Worm (Caenorhabditis elegans) whole organism, L2 larva: ENCODE results near the gene lact-1.

Experiments
- ceh-82 ChIP-seq: fragments of 150-350 bp; optimal IDR thresholded peaks from 2 replicates; lab custom pipeline; 2014; ENCODE audit warnings: missing biosample characterization, missing genetic modification characterization
- elt-3 ChIP-seq: sonication (generic microtip); optimal IDR thresholded peaks from 2 replicates; lab custom pipeline; 2017; ENCODE audit warnings: missing biosample characterization, missing genetic modification characterization
- mdl-1 ChIP-seq, 2 experiments: fragments of 150-350 bp in 1 of 2; sonication (generic microtip) in 1 of 2; optimal IDR thresholded peaks; 2 replicates each; lab custom pipeline; 2017; ENCODE audit warnings: missing biosample characterization in 2 of 2, missing genetic modification characterization in 2 of 2
- nhr-12 ChIP-seq: fragments of 150-350 bp; optimal IDR thresholded peaks from 2 replicates; lab custom pipeline; 2014; ENCODE audit warnings: missing biosample characterization, missing genetic modification characterization
- nhr-25 ChIP-seq: fragments of 150-350 bp; sonication (generic microtip); optimal IDR thresholded peaks from 3 replicates; lab custom pipeline; 2014; ENCODE audit warnings: missing biosample characterization, missing genetic modification characterization
- nhr-77 ChIP-seq: fragments of 150-350 bp; optimal IDR thresholded peaks from 2 replicates; lab custom pipeline; 2014; ENCODE audit warnings: missing biosample characterization, missing genetic modification characterization
- sma-9 ChIP-seq, 2 experiments: fragments of 150-350 bp in 1 of 2; sonication (generic microtip) in 1 of 2; optimal IDR thresholded peaks; 2 replicates each; lab custom pipeline; 2014 to 2016; ENCODE audit warnings: missing genetic modification characterization in 2 of 2, mild to moderate bottlenecking in 1 of 2, missing biosample characterization in 1 of 2, missing compliant biosample characterization in 1 of 2, missing genetic modification reagents in 1 of 2, moderate library complexity in 1 of 2
- snpc-4 ChIP-seq: fragments of 150-350 bp; optimal IDR thresholded peaks from 2 replicates; lab custom pipeline; 2014; ENCODE audit warnings: missing biosample characterization, missing genetic modification characterization
- ztf-11 ChIP-seq: sonication (generic microtip); optimal IDR thresholded peaks from 2 replicates; lab custom pipeline; 2017; ENCODE audit warnings: missing biosample characterization, missing genetic modification characterization

- no peak for TF ChIP-seq nhr-77 (tag; lab: Kevin White, UChicago)
- no peak for TF ChIP-seq ceh-82
- no peak for TF ChIP-seq ztf-11
- no peak for TF ChIP-seq nhr-12 (tag; lab: Kevin White, UChicago)
- TF ChIP-seq mdl-1 (tag; optimal IDR thresholded peaks at IDR 0.05; lab: Kevin White, UChicago) = no peak
- no peak for TF ChIP-seq sma-9 (GFP tag; optimal IDR thresholded peaks at IDR 0.05; lab: Kevin White, UChicago)
- no peak for TF ChIP-seq sma-9 (tag; optimal IDR thresholded peaks at IDR 0.05; lab: Kevin White, UChicago)
- no peak for TF ChIP-seq elt-3
- TF ChIP-seq nhr-25 (tag; lab: Kevin White, UChicago) = no peak
- TF ChIP-seq snpc-4 (tag; lab: Kevin White, UChicago) = no peak
These were observed 42.9 kb upstream of the lact-1 start for ce11 chrX:7303115-7303514.
